Fruit fly (Drosophila melanogaster): ENCODE data around the gene CG43155.

The CG43155 gene

DNA sequence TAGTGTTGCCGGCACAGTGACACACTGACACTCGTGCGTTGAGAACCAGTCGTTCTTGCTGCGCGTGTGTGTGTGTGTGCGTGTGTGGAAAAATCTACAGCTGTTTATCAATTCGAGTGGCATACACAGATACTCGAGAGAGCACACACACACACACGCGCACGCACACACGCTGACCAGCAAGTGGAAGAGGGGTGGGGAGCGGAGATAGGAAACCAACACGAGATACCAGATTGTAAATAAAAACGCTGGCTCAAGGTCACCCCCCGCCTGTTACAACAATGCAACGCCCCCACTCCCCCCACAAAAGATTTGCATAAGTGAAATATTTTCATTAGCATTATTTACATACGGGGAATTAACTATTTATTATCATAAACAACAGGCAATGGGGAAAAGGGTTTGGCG, 32.3 kb upstream of the CG43155 start (continued):
- TF ChIP-seq knrl (GFP tag; IDR thresholded peaks at IDR 0.05; ENCODE audit: partially characterized antibody) (no peak), Stat92E (GFP tag; optimal IDR thresholded peaks at IDR 0.05) (no peak), CG4360 (GFP tag; IDR thresholded peaks at IDR 0.05) (no peak), CG33213 (GFP tag; optimal IDR thresholded peaks at IDR 0.05) (no peak), mld (GFP tag; IDR thresholded peaks at IDR 0.05; ENCODE audit: partially characterized antibody) (no peak), dati (GFP tag; IDR thresholded peaks at IDR 0.05) (no peak), Dll (GFP tag; IDR thresholded peaks at IDR 0.05; ENCODE audit: partially characterized antibody) (no peak)

DNA sequence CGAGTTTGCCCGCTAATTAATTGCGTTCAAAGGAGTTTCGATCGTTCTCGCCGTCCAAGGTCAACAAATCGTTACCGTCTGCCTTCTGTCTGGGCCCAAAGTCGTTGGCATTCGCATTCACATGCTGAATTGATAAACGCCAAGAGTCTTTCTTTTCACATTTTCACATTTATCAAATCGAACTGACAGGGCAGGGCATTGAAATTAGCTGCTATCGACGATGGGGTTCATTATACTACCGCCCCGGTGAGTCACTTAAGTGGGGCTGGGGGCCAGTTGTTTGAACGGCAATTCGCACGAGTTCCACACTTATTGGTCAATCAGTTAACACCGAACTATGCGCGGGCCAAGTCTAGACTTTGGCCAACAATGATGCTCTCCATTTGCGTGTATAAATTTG, 28.6 kb upstream of the CG43155 start:
- TF ChIP-seq cwo (GFP tag; optimal IDR thresholded peaks at IDR 0.05), result peak; percentile 61
- no peak for TF ChIP-seq chinmo (GFP tag; IDR thresholded peaks at IDR 0.05; ENCODE audit: partially characterized antibody)
- TF ChIP-seq twi (tag; optimal IDR thresholded peaks at IDR 0.05), result no peak
- no peak for TF ChIP-seq ase (GFP tag; IDR thresholded peaks at IDR 0.05)
- TF ChIP-seq hkb (optimal IDR thresholded peaks at IDR 0.05), result no peak
- TF ChIP-seq hkb (GFP tag; IDR thresholded peaks at IDR 0.05), result no peak
- no peak for TF ChIP-seq Kr (GFP tag; optimal IDR thresholded peaks at IDR 0.05)
- TF ChIP-seq ERR (GFP tag; optimal IDR thresholded peaks at IDR 0.05), result no peak
- TF ChIP-seq sc (optimal IDR thresholded peaks at IDR 0.05), result no peak
- no peak for TF ChIP-seq sc (GFP tag; optimal IDR thresholded peaks at IDR 0.05)
- TF ChIP-seq sim (GFP tag; IDR thresholded peaks at IDR 0.05), result no peak
- no peak for TF ChIP-seq CrebB (tag; optimal IDR thresholded peaks at IDR 0.05)
- no peak for TF ChIP-seq chif (GFP tag; optimal IDR thresholded peaks at IDR 0.05)
- TF ChIP-seq mld (GFP tag; IDR thresholded peaks at IDR 0.05; ENCODE audit: partially characterized antibody), result no peak
- TF ChIP-seq NfI (GFP tag; optimal IDR thresholded peaks at IDR 0.05), result no peak
- TF ChIP-seq Awh (GFP tag; IDR thresholded peaks at IDR 0.05), result no peak
- no peak for TF ChIP-seq CG7987 (GFP tag; optimal IDR thresholded peaks at IDR 0.05)
- TF ChIP-seq sd (tag; optimal IDR thresholded peaks at IDR 0.05), result peak; percentile 36
- no peak for TF ChIP-seq E2f2 (GFP tag; IDR thresholded peaks at IDR 0.05)
- TF ChIP-seq Hr3 (GFP tag; optimal IDR thresholded peaks at IDR 0.05), result no peak
- no peak for TF ChIP-seq Fer2 (tag; optimal IDR thresholded peaks at IDR 0.05)
- TF ChIP-seq sug (tag; optimal IDR thresholded peaks at IDR 0.05), result peak; percentile 1
- TF ChIP-seq BtbVII (GFP tag; optimal IDR thresholded peaks at IDR 0.05), result no peak
- no peak for TF ChIP-seq jigr1 (GFP tag; IDR thresholded peaks at IDR 0.05)
- peak; percentile 4 for TF ChIP-seq ftz-f1 (GFP tag; optimal IDR thresholded peaks at IDR 0.05)
- TF ChIP-seq NC2α (GFP tag; optimal IDR thresholded peaks at IDR 0.05), result no peak
- no peak for TF ChIP-seq CG10654 (GFP tag; optimal IDR thresholded peaks at IDR 0.05)
- no peak for TF ChIP-seq HHEX (GFP tag; optimal IDR thresholded peaks at IDR 0.05)
- peak; percentile 54 for TF ChIP-seq lab (GFP tag; optimal IDR thresholded peaks at IDR 0.05)
- TF ChIP-seq fd3F (GFP tag; optimal IDR thresholded peaks at IDR 0.05), result no peak
- TF ChIP-seq CG6791 (GFP tag; IDR thresholded peaks at IDR 0.05; ENCODE audit: partially characterized antibody), result no peak
- no peak for TF ChIP-seq CG8290 (GFP tag; optimal IDR thresholded peaks at IDR 0.05)
- peak in 1 of 2 experiments; percentile 5 for TF ChIP-seq CG8290 (tag; optimal IDR thresholded peaks at IDR 0.05)
- no peak for TF ChIP-seq gfzf (GFP tag; optimal IDR thresholded peaks at IDR 0.05)
- TF ChIP-seq Deaf1 (tag; optimal IDR thresholded peaks at IDR 0.05), result no peak
- TF ChIP-seq Mrtf (GFP tag; IDR thresholded peaks at IDR 0.05), result no peak
- no peak for TF ChIP-seq row (GFP tag; IDR thresholded peaks at IDR 0.05)
- no peak for TF ChIP-seq CG10543 (GFP tag; optimal IDR thresholded peaks at IDR 0.05)
- no peak for TF ChIP-seq gem (tag; optimal IDR thresholded peaks at IDR 0.05)
- TF ChIP-seq Med (GFP tag), result peak; percentile 76
- no peak for TF ChIP-seq unpg (GFP tag; optimal IDR thresholded peaks at IDR 0.05)
